Fruit fly (Drosophila melanogaster) whole organism, wandering third instar larva: Measurements from ENCODE around the gene Set2.

Experiments used
- Abd-B ChIP-seq: fragments of >200 bp; optimal IDR thresholded peaks from 2 replicates; lab custom pipeline; 2017; ENCODE audit warnings: missing biosample characterization, missing genetic modification characterization
- CG32264 ChIP-seq: fragments of 200-800 bp; sonication (Bioruptor generic); optimal IDR thresholded peaks from 2 replicates; lab custom pipeline; 2016; ENCODE audit warnings: missing biosample characterization, missing genetic modification characterization
- CG9705 ChIP-seq: fragments of 200-800 bp; sonication (Bioruptor generic); optimal IDR thresholded peaks from 2 replicates; lab custom pipeline; 2018; ENCODE audit warnings: missing biosample characterization, mild to moderate bottlenecking, missing genetic modification characterization
- CrebA ChIP-seq: fragments of 200-800 bp; sonication (Bioruptor generic); optimal IDR thresholded peaks from 2 replicates; lab custom pipeline; 2016; ENCODE audit warnings: missing biosample characterization, mild to moderate bottlenecking, missing genetic modification characterization, borderline replicate concordance
- Dfd ChIP-seq: fragments of >200 bp; optimal IDR thresholded peaks from 2 replicates; lab custom pipeline; 2017; ENCODE audit warnings: missing biosample characterization, missing genetic modification characterization
- Dif ChIP-seq: fragments of 200-275, 200-300 bp; sonication (Bioruptor generic); optimal IDR thresholded peaks from 2 replicates; lab custom pipeline; 2018; ENCODE audit warnings: missing biosample characterization, missing genetic modification characterization; ENCODE audit not compliant: partially characterized antibody
- GATAd ChIP-seq: sonication (Bioruptor generic); optimal IDR thresholded peaks from 2 replicates; lab custom pipeline; 2016; ENCODE audit warnings: missing biosample characterization, missing genetic modification characterization
- HLH106 ChIP-seq: fragments of 200-800 bp; optimal IDR thresholded peaks from 3 replicates; lab custom pipeline; 2019; ENCODE audit warnings: missing biosample characterization, mild to moderate bottlenecking, missing genetic modification characterization, moderate library complexity
- Hnf4 ChIP-seq: fragments of 200-800 bp; sonication (Bioruptor generic); optimal IDR thresholded peaks from 2 replicates; lab custom pipeline; 2016; ENCODE audit warnings: missing biosample characterization, mild to moderate bottlenecking, missing genetic modification characterization
- Hr78 ChIP-seq: fragments of >200 bp; optimal IDR thresholded peaks from 2 replicates; lab custom pipeline; 2017; ENCODE audit warnings: missing biosample characterization, missing genetic modification characterization
- Hr83 ChIP-seq: fragments of 200-300 bp; sonication (Bioruptor generic); optimal IDR thresholded peaks from 2 replicates; lab custom pipeline; 2016; ENCODE audit warnings: missing biosample characterization, mild to moderate bottlenecking, missing genetic modification characterization, moderate library complexity; ENCODE audit not compliant: poor library complexity, severe bottlenecking
- Jra ChIP-seq: sonication (Bioruptor generic); optimal IDR thresholded peaks from 2 replicates; lab custom pipeline; 2016; ENCODE audit warnings: missing biosample characterization, missing genetic modification characterization
- Mio ChIP-seq: sonication (Bioruptor generic); optimal IDR thresholded peaks from 2 replicates; lab custom pipeline; 2016; ENCODE audit warnings: missing biosample characterization, missing genetic modification characterization
- Myc ChIP-seq: fragments of >200 bp; optimal IDR thresholded peaks from 2 replicates; lab custom pipeline; 2017
- N ChIP-seq: fragments of >200 bp; optimal IDR thresholded peaks from 2 replicates; lab custom pipeline; 2018; ENCODE audit warnings: missing biosample characterization, missing external identifiers, missing genetic modification characterization
- OdsH ChIP-seq: fragments of 200-800 bp; sonication (Bioruptor generic); optimal IDR thresholded peaks from 2 replicates; lab custom pipeline; 2016; ENCODE audit warnings: missing biosample characterization, mild to moderate bottlenecking, missing genetic modification characterization
- Rel ChIP-seq, 2 experiments: fragments of 200-800 bp; sonication (Bioruptor generic) in 1 of 2; optimal IDR thresholded peaks; 2 replicates in 1 of 2; 3 replicates in 1 of 2; lab custom pipeline; 2016 to 2019; ENCODE audit warnings: mild to moderate bottlenecking in 2 of 2, missing biosample characterization in 2 of 2, missing genetic modification characterization in 2 of 2, moderate library complexity in 1 of 2
- Sp1 ChIP-seq: fragments of 200-800 bp; sonication (Bioruptor generic); optimal IDR thresholded peaks from 3 replicates; lab custom pipeline; 2019; ENCODE audit warnings: missing biosample characterization, mild to moderate bottlenecking, missing genetic modification characterization, moderate library complexity
- Vsx2 ChIP-seq: fragments of 200-300, 225-300 bp; sonication (Bioruptor generic); optimal IDR thresholded peaks from 2 replicates; lab custom pipeline; 2018; ENCODE audit warnings: missing biosample characterization, missing genetic modification characterization; ENCODE audit not compliant: partially characterized antibody
- br ChIP-seq: fragments of 200-800 bp; sonication (Bioruptor generic); optimal IDR thresholded peaks from 2 replicates; lab custom pipeline; 2016; ENCODE audit warnings: missing biosample characterization, missing genetic modification characterization
- brk ChIP-seq: fragments of 200-800 bp; sonication (Bioruptor generic); optimal IDR thresholded peaks from 2 replicates; lab custom pipeline; 2016; ENCODE audit warnings: missing biosample characterization, mild to moderate bottlenecking, missing genetic modification characterization
- dl ChIP-seq, 2 experiments: fragments of 175-275, 200-275 bp in 1 of 2; fragments of 200-275 bp in 1 of 2; sonication (Bioruptor generic); optimal IDR thresholded peaks; lab custom pipeline; 2018; ENCODE audit warnings: mild to moderate bottlenecking in 2 of 2, missing biosample characterization in 2 of 2, missing genetic modification characterization in 2 of 2, moderate library complexity in 2 of 2; ENCODE audit not compliant: partially characterized antibody in 2 of 2, insufficient read depth in 1 of 2
- dmrt93B ChIP-seq: fragments of 200-800 bp; sonication (Bioruptor generic); optimal IDR thresholded peaks from 2 replicates; lab custom pipeline; 2018; ENCODE audit warnings: missing biosample characterization, mild to moderate bottlenecking, missing genetic modification characterization
- dsf ChIP-seq: sonication (Bioruptor generic); optimal IDR thresholded peaks from 2 replicates; lab custom pipeline; 2016; ENCODE audit warnings: missing biosample characterization, missing genetic modification characterization, borderline replicate concordance
- ey ChIP-seq: fragments of 200-800 bp; sonication (Bioruptor generic); optimal IDR thresholded peaks from 2 replicates; lab custom pipeline; 2016; ENCODE audit warnings: missing biosample characterization, missing genetic modification characterization
- foxo ChIP-seq, 2 experiments: fragments of 200-800 bp; sonication (Bioruptor generic); optimal IDR thresholded peaks; 2 replicates in 1 of 2; 3 replicates in 1 of 2; lab custom pipeline; 2016 to 2017; ENCODE audit warnings: missing biosample characterization in 2 of 2, missing genetic modification characterization in 2 of 2
- fru ChIP-seq: fragments of 200-800 bp; sonication (Bioruptor generic); optimal IDR thresholded peaks from 3 replicates; lab custom pipeline; 2016; ENCODE audit warnings: missing biosample characterization, mild to moderate bottlenecking, missing genetic modification characterization
- h ChIP-seq: fragments of 200-800 bp; sonication (Bioruptor generic); optimal IDR thresholded peaks from 3 replicates; lab custom pipeline; 2016; ENCODE audit warnings: missing biosample characterization, mild to moderate bottlenecking, missing genetic modification characterization
- jim ChIP-seq: fragments of 175-275, 200-325 bp; sonication (Bioruptor generic); optimal IDR thresholded peaks from 2 replicates; lab custom pipeline; 2016; ENCODE audit warnings: missing biosample characterization, mild to moderate bottlenecking, missing genetic modification characterization
- lola ChIP-seq: fragments of >200 bp; optimal IDR thresholded peaks from 2 replicates; lab custom pipeline; 2017; ENCODE audit warnings: missing biosample characterization, missing genetic modification characterization
- pan ChIP-seq: fragments of >200 bp; optimal IDR thresholded peaks from 2 replicates; lab custom pipeline; 2017
- psq ChIP-seq: fragments of 200-800 bp; sonication (Bioruptor generic); optimal IDR thresholded peaks from 3 replicates; lab custom pipeline; 2017; ENCODE audit warnings: missing biosample characterization, mild to moderate bottlenecking, missing genetic modification characterization, moderate library complexity
- rgr ChIP-seq: fragments of 200-800 bp; sonication (Bioruptor generic); optimal IDR thresholded peaks from 3 replicates; lab custom pipeline; 2016; ENCODE audit warnings: missing biosample characterization, mild to moderate bottlenecking, missing genetic modification characterization
- sage ChIP-seq: fragments of 200-800 bp; sonication (Bioruptor generic); optimal IDR thresholded peaks from 2 replicates; lab custom pipeline; 2016; ENCODE audit warnings: missing biosample characterization, mild to moderate bottlenecking, missing genetic modification characterization
- sv ChIP-seq: fragments of 200-800 bp; sonication (Bioruptor generic); optimal IDR thresholded peaks from 3 replicates; lab custom pipeline; 2016; ENCODE audit warnings: missing biosample characterization, missing genetic modification characterization
- tai ChIP-seq: sonication (Bioruptor generic); optimal IDR thresholded peaks from 2 replicates; lab custom pipeline; 2016; ENCODE audit warnings: missing biosample characterization, missing genetic modification characterization
- usp ChIP-seq: fragments of >200 bp; optimal IDR thresholded peaks from 2 replicates; lab custom pipeline; 2017; ENCODE audit warnings: missing biosample characterization, missing genetic modification characterization
- woc ChIP-seq: sonication (Bioruptor generic); optimal IDR thresholded peaks from 2 replicates; lab custom pipeline; 2016; ENCODE audit warnings: missing biosample characterization, mild to moderate bottlenecking, missing genetic modification characterization

Gene Set2

dm6 chrX:13384583-13385342 is 28.3 kb upstream of the Set2 start, which contains the start of the genes Rbp1-like and Tim9a:
Gene Rbp1-like, minus strand, starts transcription at chrX:13384877.
Gene Tim9a, plus strand, starts transcription at chrX:13385210.
- no peak for TF ChIP-seq Vsx2 (GFP tag; lab: Kevin White, UChicago)
- no peak for TF ChIP-seq CrebA (GFP tag; lab: Kevin White, UChicago)
- TF ChIP-seq jim (GFP tag; lab: Kevin White, UChicago) = no peak
- TF ChIP-seq fru (GFP tag; lab: Kevin White, UChicago) = peak; percentile 38
- no peak for TF ChIP-seq dl (GFP tag; optimal IDR thresholded peaks at IDR 0.05; lab: Kevin White, UChicago; ENCODE audit: insufficient read depth in 1 of 2, partially characterized antibody in 2 of 2)
- peak; percentile 45 for TF ChIP-seq Hr83 (GFP tag; lab: Kevin White, UChicago)
- no peak for TF ChIP-seq CG32264
- TF ChIP-seq Mio = no peak
- peak; percentile 55 for TF ChIP-seq CG9705 (GFP tag; lab: Kevin White, UChicago)
- TF ChIP-seq woc (GFP tag; lab: Kevin White, UChicago) = peak; percentile 39
- TF ChIP-seq HLH106 (tag; lab: Kevin White, UChicago) = peak; percentile 59
- TF ChIP-seq Dif (GFP tag; lab: Kevin White, UChicago) = no peak
- peak in 1 of 2 experiments; percentile 67 for TF ChIP-seq foxo (GFP tag; optimal IDR thresholded peaks at IDR 0.05; lab: Kevin White, UChicago)
- TF ChIP-seq Abd-B (GFP tag; lab: Kevin White, UChicago) = no peak
- TF ChIP-seq usp (GFP tag; lab: Kevin White, UChicago) = no peak
- peak; percentile 57 for TF ChIP-seq sage (GFP tag; lab: Kevin White, UChicago)
- TF ChIP-seq tai (GFP tag; lab: Kevin White, UChicago) = peak; percentile 47
- peak; percentile 49 for TF ChIP-seq dmrt93B (GFP tag; lab: Kevin White, UChicago)
- TF ChIP-seq psq = peak; percentile 45
- no peak for TF ChIP-seq dsf
- no peak for TF ChIP-seq lola (GFP tag; lab: Kevin White, UChicago)
- TF ChIP-seq OdsH (GFP tag; lab: Kevin White, UChicago) = peak; percentile 35
- TF ChIP-seq N = no peak
- TF ChIP-seq sv (GFP tag; lab: Kevin White, UChicago) = peak; percentile 42
- peak; percentile 62 for TF ChIP-seq rgr (GFP tag; lab: Kevin White, UChicago)
- peak; percentile 15 for TF ChIP-seq ey
- TF ChIP-seq pan (lab: Kevin White, UChicago) = no peak
- TF ChIP-seq Hnf4 (GFP tag; lab: Kevin White, UChicago) = peak; percentile 68
- TF ChIP-seq Sp1 = peak; percentile 57
- peak; percentile 26 for TF ChIP-seq Myc (lab: Kevin White, UChicago)
- TF ChIP-seq br (GFP tag; lab: Kevin White, UChicago) = peak; percentile 7
- TF ChIP-seq Jra (GFP tag; lab: Kevin White, UChicago) = peak; percentile 69
- TF ChIP-seq brk = peak; percentile 60
- TF ChIP-seq h = peak; percentile 63
- TF ChIP-seq GATAd (GFP tag; lab: Kevin White, UChicago) = no peak
- no peak for TF ChIP-seq Rel (GFP tag; optimal IDR thresholded peaks at IDR 0.05; lab: Kevin White, UChicago)
- peak; percentile 39 for TF ChIP-seq Rel (tag; optimal IDR thresholded peaks at IDR 0.05; lab: Kevin White, UChicago)
- TF ChIP-seq Hr78 (GFP tag; lab: Kevin White, UChicago) = no peak
- TF ChIP-seq Dfd (GFP tag; lab: Kevin White, UChicago) = no peak

DNA sequence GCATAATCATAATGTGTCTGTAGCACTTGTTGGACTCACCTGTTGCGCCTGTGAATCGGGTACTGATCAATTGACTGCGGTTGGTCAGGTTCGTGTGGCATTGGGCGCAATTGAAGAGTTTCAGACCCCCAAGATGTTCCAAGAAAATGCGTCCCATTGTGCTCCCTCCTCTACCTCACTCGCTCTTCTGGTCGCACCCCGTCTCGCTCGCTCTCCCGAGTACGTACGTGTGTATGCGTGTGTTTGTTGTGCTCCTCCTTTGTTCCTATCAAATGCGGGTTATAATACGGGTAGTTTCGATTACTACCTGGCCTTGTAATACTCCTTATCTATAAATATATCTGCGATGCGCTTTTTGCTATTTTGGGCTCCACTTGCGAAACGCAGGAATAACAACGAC is 26.3 kb upstream of the Set2 start:
- no peak for TF ChIP-seq N
- TF ChIP-seq tai (GFP tag; lab: Kevin White, UChicago) = no peak
- TF ChIP-seq Mio = no peak
- no peak for TF ChIP-seq dmrt93B (GFP tag; lab: Kevin White, UChicago)
- no peak for TF ChIP-seq CG9705 (GFP tag; lab: Kevin White, UChicago)
- TF ChIP-seq Dfd (GFP tag; lab: Kevin White, UChicago) = no peak
- TF ChIP-seq Hr78 (GFP tag; lab: Kevin White, UChicago) = no peak
- TF ChIP-seq foxo (GFP tag; optimal IDR thresholded peaks at IDR 0.05; lab: Kevin White, UChicago) = no peak
